Worm (Caenorhabditis elegans) whole organism, late embryonic: ENCODE results near the gene C26B2.2.

Source experiments
- C38D4.7 ChIP-seq: fragments of 200-800 bp; sonication (Bioruptor generic); optimal IDR thresholded peaks from 2 replicates; lab custom pipeline; 2018; ENCODE audit warnings: mild to moderate bottlenecking, missing genetic modification characterization, moderate library complexity, missing compliant biosample characterization
- K02D7.2 ChIP-seq: sonication (generic microtip); optimal IDR thresholded peaks from 2 replicates; lab custom pipeline; 2017; ENCODE audit warnings: mild to moderate bottlenecking, missing genetic modification characterization, missing compliant biosample characterization
- T23F11.4 ChIP-seq: fragments of 200-800 bp; sonication (Bioruptor generic); optimal IDR thresholded peaks from 2 replicates; lab custom pipeline; 2018; ENCODE audit warnings: mild to moderate bottlenecking, missing genetic modification characterization, missing compliant biosample characterization
- Y22D7AL.16 ChIP-seq: sonication (generic microtip); optimal IDR thresholded peaks from 2 replicates; lab custom pipeline; 2016; ENCODE audit warnings: missing genetic modification characterization, missing compliant biosample characterization
- ama-1 ChIP-seq: fragments of 150-350 bp; optimal IDR thresholded peaks from 2 replicates; lab custom pipeline; 2014
- ceh-19 ChIP-seq: fragments of 200-800 bp; sonication (Bioruptor generic); optimal IDR thresholded peaks from 2 replicates; lab custom pipeline; 2018; ENCODE audit warnings: mild to moderate bottlenecking, missing genetic modification characterization, missing compliant biosample characterization
- ceh-2 ChIP-seq: sonication (generic microtip); optimal IDR thresholded peaks from 2 replicates; lab custom pipeline; 2016; ENCODE audit warnings: missing genotype, missing genetic modification characterization, missing compliant biosample characterization
- ceh-31 ChIP-seq: sonication (generic microtip); optimal IDR thresholded peaks from 2 replicates; lab custom pipeline; 2016; ENCODE audit warnings: missing genetic modification characterization, missing compliant biosample characterization
- ceh-34 ChIP-seq: sonication (generic microtip); optimal IDR thresholded peaks from 2 replicates; lab custom pipeline; 2016; ENCODE audit warnings: mild to moderate bottlenecking, missing genetic modification characterization, missing compliant biosample characterization
- ceh-6 ChIP-seq: fragments of 200-800 bp; sonication (Bioruptor generic); optimal IDR thresholded peaks from 2 replicates; lab custom pipeline; 2018; ENCODE audit warnings: mild to moderate bottlenecking, missing genetic modification characterization, missing compliant biosample characterization
- ceh-9 ChIP-seq: sonication (generic microtip); optimal IDR thresholded peaks from 2 replicates; lab custom pipeline; 2016; ENCODE audit warnings: mild to moderate bottlenecking, missing genetic modification characterization, inconsistent platforms, missing compliant biosample characterization
- dve-1 ChIP-seq: sonication (generic microtip); optimal IDR thresholded peaks from 2 replicates; lab custom pipeline; 2017; ENCODE audit warnings: antibody characterized with exemption, mild to moderate bottlenecking, missing genetic modification characterization, missing compliant biosample characterization
- elt-2 ChIP-seq: sonication (generic microtip); optimal IDR thresholded peaks from 2 replicates; lab custom pipeline; 2016; ENCODE audit warnings: missing genetic modification reagents, missing genetic modification characterization, missing compliant biosample characterization
- fax-1 ChIP-seq: sonication (generic microtip); optimal IDR thresholded peaks from 2 replicates; lab custom pipeline; 2016; ENCODE audit warnings: missing genotype, missing genetic modification characterization, missing compliant biosample characterization
- fkh-10 ChIP-seq: fragments of 150-350 bp; optimal IDR thresholded peaks from 2 replicates; lab custom pipeline; 2014; ENCODE audit warnings: missing biosample characterization, missing genetic modification reagents, missing genetic modification characterization
- fkh-6 ChIP-seq: sonication (generic microtip); optimal IDR thresholded peaks from 2 replicates; lab custom pipeline; 2016; ENCODE audit warnings: missing genetic modification characterization, missing compliant biosample characterization
- hlh-13 ChIP-seq: fragments of 200-800 bp; sonication (Bioruptor generic); optimal IDR thresholded peaks from 2 replicates; lab custom pipeline; 2018; ENCODE audit warnings: mild to moderate bottlenecking, missing genetic modification characterization, missing compliant biosample characterization
- lim-6 ChIP-seq: sonication (generic microtip); optimal IDR thresholded peaks from 2 replicates; lab custom pipeline; 2016; ENCODE audit warnings: missing genetic modification characterization, missing compliant biosample characterization
- nfya-1 ChIP-seq: sonication (generic microtip); optimal IDR thresholded peaks from 2 replicates; lab custom pipeline; 2017; ENCODE audit warnings: missing genetic modification characterization, mild to moderate bottlenecking, missing compliant biosample characterization, antibody characterized with exemption, moderate library complexity
- npax-4 ChIP-seq: sonication (generic microtip); optimal IDR thresholded peaks from 2 replicates; lab custom pipeline; 2016; ENCODE audit warnings: missing genetic modification characterization, missing compliant biosample characterization
- odd-2 ChIP-seq: sonication (generic microtip); optimal IDR thresholded peaks from 2 replicates; lab custom pipeline; 2017; ENCODE audit warnings: antibody characterized with exemption, mild to moderate bottlenecking, missing genetic modification characterization, missing compliant biosample characterization
- pag-3 ChIP-seq: sonication (generic microtip); optimal IDR thresholded peaks from 2 replicates; lab custom pipeline; 2016; ENCODE audit warnings: missing compliant biosample characterization, missing genetic modification characterization, borderline replicate concordance
- pax-1 ChIP-seq: fragments of 150-350 bp; optimal IDR thresholded peaks from 2 replicates; lab custom pipeline; 2014; ENCODE audit warnings: missing biosample characterization, missing genetic modification characterization
- pha-2 ChIP-seq: sonication (generic microtip); optimal IDR thresholded peaks from 2 replicates; lab custom pipeline; 2017; ENCODE audit warnings: mild to moderate bottlenecking, missing genetic modification characterization, missing compliant biosample characterization
- pha-4 ChIP-seq: fragments of 150-350 bp; optimal IDR thresholded peaks from 2 replicates; lab custom pipeline; 2018; ENCODE audit warnings: missing biosample characterization, missing genetic modification reagents, missing genetic modification characterization
- rnt-1 ChIP-seq: sonication (generic microtip); optimal IDR thresholded peaks from 2 replicates; lab custom pipeline; 2016; ENCODE audit warnings: missing genetic modification characterization, missing compliant biosample characterization
- sdc-2 ChIP-seq: sonication (generic microtip); optimal IDR thresholded peaks from 2 replicates; lab custom pipeline; 2016; ENCODE audit warnings: missing genotype, missing genetic modification characterization, missing compliant biosample characterization
- tbx-2 ChIP-seq: sonication (generic microtip); optimal IDR thresholded peaks from 2 replicates; lab custom pipeline; 2016; ENCODE audit warnings: missing genetic modification characterization, missing compliant biosample characterization
- ttx-3 ChIP-seq: sonication (generic microtip); optimal IDR thresholded peaks from 2 replicates; lab custom pipeline; 2016; ENCODE audit warnings: missing genetic modification reagents, missing genetic modification characterization, missing compliant biosample characterization
- unc-3 ChIP-seq, 2 experiments: fragments of 200-800 bp in 1 of 2; sonication (Bioruptor generic) in 1 of 2; sonication (generic microtip) in 1 of 2; conservative IDR thresholded peaks in 1 of 2; optimal IDR thresholded peaks in 1 of 2; 2 replicates each; pipeline versions ENCODE4 v1.3.6 to Lab custom; 2016 to 2022; ENCODE audit warnings: missing compliant biosample characterization in 2 of 2, missing genetic modification characterization in 2 of 2, missing genetic modification reagents in 1 of 2
- unc-42 ChIP-seq: sonication (generic microtip); optimal IDR thresholded peaks from 2 replicates; lab custom pipeline; 2016; ENCODE audit warnings: missing genotype, missing genetic modification characterization, missing compliant biosample characterization
- unc-86 ChIP-seq: sonication (generic microtip); optimal IDR thresholded peaks from 2 replicates; lab custom pipeline; 2016; ENCODE audit warnings: missing genetic modification characterization, missing compliant biosample characterization
- zip-5 ChIP-seq: sonication (generic microtip); optimal IDR thresholded peaks from 2 replicates; lab custom pipeline; 2016; ENCODE audit warnings: missing genetic modification characterization, missing compliant biosample characterization
- ztf-16 ChIP-seq: sonication (generic microtip); optimal IDR thresholded peaks from 2 replicates; lab custom pipeline; 2017; ENCODE audit warnings: missing genetic modification characterization, missing compliant biosample characterization

The C26B2.2 gene

ce11 chrIV:7988385-7988784 is 33.5 kb downstream of the C26B2.2 start, which contains the start of gene col-115:
Gene col-115, plus strand, starts transcription at chrIV:7988685.
- TF ChIP-seq fax-1 (tag; lab: Kevin White, UChicago) (no peak), Y22D7AL.16 (tag; lab: Kevin White, UChicago) (no peak), npax-4 (tag; lab: Kevin White, UChicago) (no peak), odd-2 (tag; lab: Kevin White, UChicago) (no peak), nfya-1 (tag; lab: Kevin White, UChicago) (no peak), unc-86 (tag; lab: Kevin White, UChicago) (no peak), ceh-31 (tag; lab: Kevin White, UChicago) (no peak), zip-5 (no peak), tbx-2 (tag; lab: Kevin White, UChicago) (no peak), pha-2 (tag; lab: Kevin White, UChicago) (no peak), ztf-16 (no peak), ceh-2 (tag; lab: Kevin White, UChicago) (no peak), dve-1 (tag; lab: Kevin White, UChicago) (no peak), ceh-19 (GFP tag; lab: Kevin White, UChicago) (no peak), sdc-2 (tag; lab: Kevin White, UChicago) (no peak), hlh-13 (GFP tag; lab: Kevin White, UChicago) (no peak), lim-6 (tag; lab: Kevin White, UChicago) (no peak)
- TF ChIP-seq, all 69 proteins: peak for 0

- TF ChIP-seq pax-1 (no peak), ceh-31 (tag; lab: Kevin White, UChicago) (no peak), unc-42 (no peak), dve-1 (tag; lab: Kevin White, UChicago) (no peak), ceh-9 (tag; lab: Kevin White, UChicago) (no peak), pha-4 (tag; lab: Kevin White, UChicago) (no peak), hlh-13 (GFP tag; lab: Kevin White, UChicago) (no peak), unc-3 (GFP tag; conservative IDR thresholded peaks at IDR 0.05; lab: Robert Waterston, UW) (no peak), unc-3 (tag; optimal IDR thresholded peaks at IDR 0.05; lab: Kevin White, UChicago) (no peak), C38D4.7 (no peak), fax-1 (tag; lab: Kevin White, UChicago) (no peak), odd-2 (tag; lab: Kevin White, UChicago) (no peak), pag-3 (tag; lab: Kevin White, UChicago) (no peak), ceh-34 (tag; lab: Kevin White, UChicago) (no peak), T23F11.4 (GFP tag; lab: Kevin White, UChicago) (no peak), pha-2 (tag; lab: Kevin White, UChicago) (no peak), ttx-3 (tag; lab: Kevin White, UChicago) (no peak), fkh-6 (tag; lab: Kevin White, UChicago) (no peak), elt-2 (no peak)
Observed at ce11 chrIV:7987083-7987482, 34.8 kb downstream of the C26B2.2 start, which contains the start of gene mec-17. Gene mec-17, minus strand, starts transcription at chrIV:7987183.

- TF ChIP-seq rnt-1 (tag; lab: Kevin White, UChicago) (no peak), K02D7.2 (tag; lab: Kevin White, UChicago) (no peak), fkh-10 (GFP tag; lab: Kevin White, UChicago) (no peak), elt-2 (peak; percentile 84)
- TF ChIP-seq, all 69 proteins: peak for 1
Observed at ce11 chrIV:7985737-7986136, 36.2 kb downstream of the C26B2.2 start.

- TF ChIP-seq pag-3 (tag; lab: Kevin White, UChicago) (no peak), ceh-6 (GFP tag; lab: Kevin White, UChicago) (no peak), Y22D7AL.16 (tag; lab: Kevin White, UChicago) (no peak), ama-1 (lab: Kevin White, UChicago) (peak; percentile 13), odd-2 (tag; lab: Kevin White, UChicago) (no peak), tbx-2 (tag; lab: Kevin White, UChicago) (no peak), zip-5 (no peak)
Observed at ce11 chrIV:7983728-7984346, 38.1 kb downstream of the C26B2.2 start.
